Fruit fly (Drosophila melanogaster) whole organism, embryonic: ENCODE measurements around the gene CG10492.
A peak's percentile ranks its signal among the peaks of the same experiment; 100 is the strongest.

Experiments
- ATbp ChIP-seq: fragments of 200-800 bp; sonication (Bioruptor generic); optimal IDR thresholded peaks from 2 replicates; lab custom pipeline; 2017; ENCODE audit warnings: missing biosample characterization, mild to moderate bottlenecking, missing genetic modification characterization, missing genetic modification reagents
- Abd-B ChIP-seq: fragments of 200-800 bp; sonication (Bioruptor generic); optimal IDR thresholded peaks from 2 replicates; lab custom pipeline; 2018; ENCODE audit warnings: missing biosample characterization, mild to moderate bottlenecking, missing genetic modification characterization, moderate library complexity
- Bdp1 ChIP-seq: fragments of 200-800 bp; sonication (Bioruptor generic); optimal IDR thresholded peaks from 3 replicates; lab custom pipeline; 2016; ENCODE audit warnings: missing biosample characterization, missing genetic modification characterization
- CG10565 ChIP-seq: fragments of 200-800 bp; sonication (Bioruptor generic); optimal IDR thresholded peaks from 3 replicates; lab custom pipeline; 2016; ENCODE audit warnings: missing biosample characterization, mild to moderate bottlenecking, missing genetic modification characterization
- CG10654 ChIP-seq: fragments of 200-800 bp; sonication (Bioruptor generic); optimal IDR thresholded peaks from 2 replicates; lab custom pipeline; 2016; ENCODE audit warnings: missing biosample characterization, missing genetic modification characterization
- CG12744 ChIP-seq: fragments of 200-800 bp; sonication (Bioruptor generic); optimal IDR thresholded peaks from 2 replicates; lab custom pipeline; 2016; ENCODE audit warnings: missing biosample characterization, missing genetic modification characterization
- CG13296 ChIP-seq: fragments of 200-800 bp; sonication (Bioruptor generic); optimal IDR thresholded peaks from 3 replicates; lab custom pipeline; 2018; ENCODE audit warnings: missing biosample characterization, mild to moderate bottlenecking, missing genetic modification characterization
- CG13894 ChIP-seq: fragments of 200-800 bp; sonication (Bioruptor generic); optimal IDR thresholded peaks from 3 replicates; lab custom pipeline; 2018; ENCODE audit warnings: missing biosample characterization, mild to moderate bottlenecking, missing genetic modification characterization, moderate library complexity
- CG15601 ChIP-seq: fragments of 200-800 bp; sonication (Bioruptor generic); optimal IDR thresholded peaks from 3 replicates; lab custom pipeline; 2019; ENCODE audit warnings: missing biosample characterization, mild to moderate bottlenecking, missing genetic modification characterization, moderate library complexity
- CG17186 ChIP-seq: fragments of 200-800 bp; sonication (Bioruptor generic); optimal IDR thresholded peaks from 3 replicates; lab custom pipeline; 2017; ENCODE audit warnings: missing biosample characterization, missing genetic modification reagents, missing genetic modification characterization
- CG17802 ChIP-seq: fragments of 200-800 bp; sonication (Bioruptor generic); optimal IDR thresholded peaks from 2 replicates; lab custom pipeline; 2018; ENCODE audit warnings: missing biosample characterization, mild to moderate bottlenecking, missing genetic modification characterization, moderate library complexity
- CG17912 ChIP-seq: fragments of 200-800 bp; sonication (Bioruptor generic); optimal IDR thresholded peaks from 2 replicates; lab custom pipeline; 2018; ENCODE audit warnings: missing biosample characterization, mild to moderate bottlenecking, missing genetic modification characterization
- CG3838 ChIP-seq: fragments of 200-800 bp; sonication (Bioruptor generic); optimal IDR thresholded peaks from 3 replicates; lab custom pipeline; 2016; ENCODE audit warnings: missing biosample characterization, missing genetic modification characterization
- CG4424 ChIP-seq: fragments of 200-800 bp; sonication (Bioruptor generic); optimal IDR thresholded peaks from 3 replicates; lab custom pipeline; 2016; ENCODE audit warnings: missing biosample characterization, missing genetic modification characterization
- CG4730 ChIP-seq: fragments of 200-800 bp; sonication (Bioruptor generic); IDR thresholded peaks from 2 replicates; pipeline ENCODE4 v1.3.6; 2022; ENCODE audit warnings: missing biosample characterization, missing genetic modification characterization
- CG6791 ChIP-seq: fragments of 200-800 bp; sonication (Bioruptor generic); IDR thresholded peaks from 3 replicates; pipeline ENCODE4 v1.3.6; 2022; ENCODE audit warnings: missing biosample characterization, missing genetic modification characterization; ENCODE audit not compliant: partially characterized antibody
- CG8765 ChIP-seq: fragments of 200-800 bp; sonication (Bioruptor generic); IDR thresholded peaks from 2 replicates; pipeline ENCODE4 v1.3.6; 2022; ENCODE audit warnings: missing biosample characterization, missing genetic modification characterization
- CkIIα-i1 ChIP-seq: fragments of 200-800 bp; sonication (Bioruptor generic); IDR thresholded peaks from 2 replicates; pipeline ENCODE4 v1.3.6; 2022; ENCODE audit warnings: missing biosample characterization, missing genetic modification characterization
- D ChIP-seq, 2 experiments: fragments of 200-800 bp in 1 of 2; fragments of >200 bp in 1 of 2; sonication (Bioruptor generic) in 1 of 2; optimal IDR thresholded peaks; 2 replicates in 1 of 2; 3 replicates in 1 of 2; lab custom pipeline; 2017; ENCODE audit warnings: mild to moderate bottlenecking in 1 of 2, missing biosample characterization in 1 of 2, missing genetic modification characterization in 1 of 2, missing genetic modification reagents in 1 of 2
- Doc2 ChIP-seq: fragments of 200-800 bp; sonication (Bioruptor generic); IDR thresholded peaks from 2 replicates; pipeline ENCODE4 v1.3.6; 2022; ENCODE audit warnings: missing biosample characterization, missing genetic modification characterization
- Dref ChIP-seq: fragments of 200-800 bp; sonication (Bioruptor generic); IDR thresholded peaks from 2 replicates; pipeline ENCODE4 v1.3.6; 2022; ENCODE audit warnings: missing biosample characterization, missing genetic modification characterization
- Elba2 ChIP-seq: fragments of 200-800 bp; sonication (Bioruptor generic); optimal IDR thresholded peaks from 3 replicates; lab custom pipeline; 2016; ENCODE audit warnings: missing biosample characterization, missing genetic modification characterization
- Fer1 ChIP-seq: fragments of 200-800 bp; sonication (Bioruptor generic); optimal IDR thresholded peaks from 2 replicates; lab custom pipeline; 2017; ENCODE audit warnings: missing biosample characterization, mild to moderate bottlenecking, missing genetic modification characterization
- HmgD ChIP-seq: fragments of 200-800 bp; sonication (Bioruptor generic); optimal IDR thresholded peaks from 3 replicates; lab custom pipeline; 2016; ENCODE audit warnings: missing biosample characterization, missing genetic modification characterization
- MTF-1 ChIP-seq: fragments of 200-800 bp; sonication (Bioruptor generic); optimal IDR thresholded peaks from 2 replicates; lab custom pipeline; 2018; ENCODE audit warnings: missing biosample characterization, mild to moderate bottlenecking, missing genetic modification characterization, borderline replicate concordance
- Neu2 ChIP-seq: fragments of 200-800 bp; sonication (Bioruptor generic); optimal IDR thresholded peaks from 3 replicates; lab custom pipeline; 2016; ENCODE audit warnings: missing biosample characterization, missing genetic modification characterization, borderline replicate concordance
- Nf-YA ChIP-seq: fragments of 200-800 bp; sonication (Bioruptor generic); IDR thresholded peaks from 2 replicates; pipeline ENCODE4 v1.3.6; 2022; ENCODE audit warnings: missing biosample characterization, missing genetic modification characterization
- Opbp ChIP-seq: fragments of 200-800 bp; sonication (Bioruptor generic); IDR thresholded peaks from 3 replicates; pipeline ENCODE4 v1.3.6; 2022; ENCODE audit warnings: missing biosample characterization, missing genetic modification characterization; ENCODE audit not compliant: partially characterized antibody
- Rfx ChIP-seq: fragments of 200-800 bp; sonication (Bioruptor generic); IDR thresholded peaks from 2 replicates; pipeline ENCODE4 v1.3.6; 2022; ENCODE audit warnings: missing biosample characterization, missing genetic modification characterization
- cato ChIP-seq: fragments of 200-800 bp; sonication (Bioruptor generic); optimal IDR thresholded peaks from 2 replicates; lab custom pipeline; 2016; ENCODE audit warnings: missing biosample characterization, missing genetic modification characterization, borderline replicate concordance
- chinmo ChIP-seq: fragments of 200-800 bp; sonication (Bioruptor generic); IDR thresholded peaks from 4 replicates; pipeline ENCODE4 v1.3.6; 2022; ENCODE audit warnings: missing biosample characterization, missing genetic modification characterization; ENCODE audit not compliant: partially characterized antibody
- chn ChIP-seq: fragments of 200-800 bp; sonication (Bioruptor generic); optimal IDR thresholded peaks from 2 replicates; lab custom pipeline; 2016; ENCODE audit warnings: missing biosample characterization, missing genetic modification characterization
- crp ChIP-seq, 2 experiments: fragments of 200-800 bp; sonication (Bioruptor generic); optimal IDR thresholded peaks; 2 replicates in 1 of 2; 3 replicates in 1 of 2; lab custom pipeline; 2017; ENCODE audit warnings: missing biosample characterization in 2 of 2, missing genetic modification characterization in 2 of 2, mild to moderate bottlenecking in 1 of 2, moderate library complexity in 1 of 2
- cwo ChIP-seq: fragments of 200-800 bp; sonication (Bioruptor generic); optimal IDR thresholded peaks from 3 replicates; lab custom pipeline; 2017; ENCODE audit warnings: missing biosample characterization, missing genetic modification characterization, mild to moderate bottlenecking, moderate library complexity, missing genetic modification reagents
- fru ChIP-seq: fragments of >200 bp; optimal IDR thresholded peaks from 2 replicates; lab custom pipeline; 2017
- gro ChIP-seq: fragments of 200-800 bp; sonication (Bioruptor generic); optimal IDR thresholded peaks from 2 replicates; lab custom pipeline; 2016; ENCODE audit warnings: missing biosample characterization, missing genetic modification characterization
- ham ChIP-seq: fragments of 200-800 bp; sonication (Bioruptor generic); IDR thresholded peaks from 2 replicates; pipeline ENCODE4 v1.3.6; 2022; ENCODE audit warnings: missing biosample characterization, missing genetic modification characterization
- jumu ChIP-seq: fragments of 200-800 bp; sonication (Bioruptor generic); optimal IDR thresholded peaks from 3 replicates; lab custom pipeline; 2016; ENCODE audit warnings: missing biosample characterization, missing genetic modification characterization
- lov ChIP-seq, 2 experiments: fragments of 200-800 bp in 1 of 2; fragments of >200 bp in 1 of 2; sonication (Bioruptor generic) in 1 of 2; IDR thresholded peaks in 1 of 2; optimal IDR thresholded peaks in 1 of 2; 2 replicates in 1 of 2; 3 replicates in 1 of 2; pipeline versions ENCODE4 v1.3.6 to Lab custom; 2017 to 2022; ENCODE audit warnings: missing biosample characterization in 1 of 2, missing genetic modification characterization in 1 of 2
- nmo ChIP-seq: fragments of 200-800 bp; sonication (Bioruptor generic); optimal IDR thresholded peaks from 2 replicates; lab custom pipeline; 2018; ENCODE audit warnings: missing biosample characterization, mild to moderate bottlenecking, missing genetic modification characterization, moderate library complexity
- otp ChIP-seq: fragments of 200-800 bp; sonication (Bioruptor generic); IDR thresholded peaks from 3 replicates; pipeline ENCODE4, ENCODE4 v1.3.6; 2022; ENCODE audit warnings: missing biosample characterization, missing genetic modification characterization
- prd ChIP-seq, 3 experiments: fragments of >200 bp in 2 of 3; fragments of 200-800 bp in 1 of 3; sonication (Bioruptor generic) in 1 of 3; optimal IDR thresholded peaks in 2 of 3; IDR thresholded peaks in 1 of 3; 2 replicates in 2 of 3; 3 replicates in 1 of 3; pipeline versions ENCODE4 v1.3.6 to Lab custom; 2017 to 2022; ENCODE audit warnings: missing biosample characterization in 1 of 3, missing genetic modification characterization in 1 of 3
- ranshi ChIP-seq: fragments of 200-800 bp; sonication (Bioruptor generic); IDR thresholded peaks from 2 replicates; pipeline ENCODE4 v1.3.6; 2022; ENCODE audit warnings: missing biosample characterization, missing genetic modification characterization
- salm ChIP-seq: fragments of 200-800 bp; sonication (Bioruptor generic); optimal IDR thresholded peaks from 2 replicates; lab custom pipeline; 2018; ENCODE audit warnings: missing biosample characterization, mild to moderate bottlenecking, missing genetic modification characterization
- sd ChIP-seq: fragments of 200-800 bp; sonication (Bioruptor generic); optimal IDR thresholded peaks from 3 replicates; lab custom pipeline; 2018; ENCODE audit warnings: missing biosample characterization, mild to moderate bottlenecking, missing genetic modification characterization, moderate library complexity
- stwl ChIP-seq: fragments of 200-800 bp; sonication (Bioruptor generic); optimal IDR thresholded peaks from 3 replicates; lab custom pipeline; 2018; ENCODE audit warnings: missing biosample characterization, mild to moderate bottlenecking, missing genetic modification characterization, moderate library complexity
- trem ChIP-seq: fragments of 200-800 bp; optimal IDR thresholded peaks from 3 replicates; lab custom pipeline; 2019; ENCODE audit warnings: missing biosample characterization, mild to moderate bottlenecking, missing genetic modification characterization, moderate library complexity
- tup ChIP-seq: fragments of 200-800 bp; sonication (Bioruptor generic); optimal IDR thresholded peaks from 2 replicates; lab custom pipeline; 2016; ENCODE audit warnings: missing biosample characterization, mild to moderate bottlenecking, missing genetic modification characterization, moderate library complexity

The CG10492 gene

DNA sequence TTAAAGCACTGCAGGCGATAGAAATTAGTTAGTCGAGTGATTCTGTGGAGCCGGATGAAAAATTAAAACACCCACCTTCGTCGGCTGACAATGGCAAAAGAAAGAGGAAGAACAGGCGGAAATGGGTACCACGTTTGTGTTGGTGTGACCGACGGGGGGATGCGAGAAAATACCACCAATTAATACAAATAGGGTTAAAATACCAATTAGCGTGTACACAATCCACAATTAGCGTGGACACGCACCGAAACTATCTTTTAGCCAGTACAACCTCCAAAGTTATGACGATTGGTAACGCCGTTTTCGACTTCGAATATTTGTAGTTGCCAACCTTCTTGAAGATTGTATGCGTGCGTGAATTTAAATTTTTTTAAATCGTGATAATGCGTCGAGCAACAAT lies 44.7 kb upstream of the CG10492 start, which contains the start of gene RpL30 (continued):
- TF ChIP-seq CG6791, result peak; percentile 64
- TF ChIP-seq salm (tag; lab: Kevin White, UChicago), result peak; percentile 92
- TF ChIP-seq stwl (tag; lab: Kevin White, UChicago), result peak; percentile 78
- peak; percentile 89 for TF ChIP-seq ranshi (GFP tag; lab: Robert Waterston, UW)
- TF ChIP-seq trem (tag; lab: Kevin White, UChicago), result peak; percentile 92
- peak; percentile 93 for TF ChIP-seq Rfx (GFP tag; lab: Robert Waterston, UW)
- peak; percentile 91 for TF ChIP-seq ATbp (GFP tag; lab: Kevin White, UChicago)
- TF ChIP-seq CG12744 (GFP tag; lab: Kevin White, UChicago), result peak; percentile 88
- peak; percentile 70 for TF ChIP-seq CG8765 (GFP tag; lab: Robert Waterston, UW)
- peak; percentile 9 for TF ChIP-seq cato (GFP tag; lab: Kevin White, UChicago)
- TF ChIP-seq ham (GFP tag; lab: Robert Waterston, UW), result peak; percentile 83; the same call in 1 of the 2 replicates
- peak; percentile 78 for TF ChIP-seq Opbp (GFP tag; lab: Robert Waterston, UW)
- peak; percentile 97 for TF ChIP-seq MTF-1
- TF ChIP-seq CG17802 (tag; lab: Kevin White, UChicago), result peak; percentile 62
- TF ChIP-seq fru, result no peak
- peak; percentile 92 for TF ChIP-seq CG13894 (tag; lab: Kevin White, UChicago)
- TF ChIP-seq Dref (GFP tag; lab: Robert Waterston, UW), result peak; percentile 52
- peak; percentile 75 for TF ChIP-seq Bdp1 (GFP tag; lab: Kevin White, UChicago)
- peak; percentile 97 for TF ChIP-seq Fer1
- peak; percentile 94 for TF ChIP-seq CG15601 (tag; lab: Kevin White, UChicago)
- TF ChIP-seq Nf-YA (GFP tag; lab: Robert Waterston, UW), result peak; percentile 79; the same call in 1 of the 2 replicates
- TF ChIP-seq CG17186 (GFP tag; lab: Kevin White, UChicago), result peak; percentile 83
- TF ChIP-seq cwo (GFP tag; lab: Kevin White, UChicago), result peak; percentile 79
- TF ChIP-seq Abd-B (GFP tag; lab: Kevin White, UChicago), result peak; percentile 85
- peak; percentile 80 for TF ChIP-seq CG10654
- TF ChIP-seq prd (optimal IDR thresholded peaks at IDR 0.05; lab: Kevin White, UChicago), result no peak
- TF ChIP-seq prd (GFP tag; IDR thresholded peaks at IDR 0.05; lab: Robert Waterston, UW), result peak; percentile 71
- TF ChIP-seq chn, result peak; percentile 78
- TF ChIP-seq CG10565 (GFP tag; lab: Kevin White, UChicago), result peak; percentile 35
- peak; percentile 17; the same call in 1 of the 2 replicates for TF ChIP-seq CG4730 (GFP tag; lab: Robert Waterston, UW)
- peak; percentile 94 for TF ChIP-seq CG13296 (GFP tag; lab: Kevin White, UChicago)
- no peak for TF ChIP-seq D (optimal IDR thresholded peaks at IDR 0.05; lab: Kevin White, UChicago)
- peak; percentile 83 for TF ChIP-seq D (GFP tag; optimal IDR thresholded peaks at IDR 0.05; lab: Kevin White, UChicago)
- TF ChIP-seq Elba2 (GFP tag; lab: Kevin White, UChicago), result peak; percentile 70
- peak; percentile 88 for TF ChIP-seq nmo (GFP tag; lab: Kevin White, UChicago)
- TF ChIP-seq crp (GFP tag; optimal IDR thresholded peaks at IDR 0.05; lab: Kevin White, UChicago), result peak in 1 of 2 experiments; percentile 70
- peak; percentile 88 for TF ChIP-seq sd
- peak; percentile 86; the same call in 3 of the 4 replicates for TF ChIP-seq chinmo
- peak; percentile 95 for TF ChIP-seq CG17912 (GFP tag; lab: Kevin White, UChicago)
- peak; percentile 83 for TF ChIP-seq CG4424 (GFP tag; lab: Kevin White, UChicago)
- TF ChIP-seq CkIIα-i1 (GFP tag; lab: Robert Waterston, UW), result 0 out of 2 replicates have a peak, but pooled peaks have one; percentile 52
- TF ChIP-seq CG3838 (GFP tag; lab: Kevin White, UChicago), result peak; percentile 64
- TF ChIP-seq lov (optimal IDR thresholded peaks at IDR 0.05; lab: Kevin White, UChicago), result no peak
- peak; percentile 95 for TF ChIP-seq lov (GFP tag; IDR thresholded peaks at IDR 0.05; lab: Robert Waterston, UW)
- TF ChIP-seq Neu2, result peak; percentile 58
- peak; percentile 96 for TF ChIP-seq HmgD (GFP tag; lab: Kevin White, UChicago)
- no peak for TF ChIP-seq tup
- TF ChIP-seq otp, result peak; percentile 94
- peak; percentile 90 for TF ChIP-seq gro (GFP tag; lab: Kevin White, UChicago)
- peak; percentile 83 for TF ChIP-seq jumu
- TF ChIP-seq Doc2 (GFP tag; lab: Robert Waterston, UW), result 0 out of 2 replicates have a peak, but pooled peaks have one; percentile 33
